Fruit fly (Drosophila melanogaster): ENCODE measurements around the gene CG43815.
A peak's percentile ranks its signal among the peaks of the same experiment; 100 is the strongest.

dm6 chr2L:3567394-3567793 lies 8.6 kb upstream of the CG43815 start:
- TF ChIP-seq CG13204 (GFP tag; optimal IDR thresholded peaks at IDR 0.05), result no peak
- TF ChIP-seq CG4496 (GFP tag; IDR thresholded peaks at IDR 0.05), result no peak
- TF ChIP-seq CG34367 (tag; optimal IDR thresholded peaks at IDR 0.05), result no peak
- TF ChIP-seq CG17806 (tag; optimal IDR thresholded peaks at IDR 0.05), result peak; percentile 19
- peak; percentile 19 for TF ChIP-seq CG8301 (tag; optimal IDR thresholded peaks at IDR 0.05)
- TF ChIP-seq CG12605 (GFP tag; IDR thresholded peaks at IDR 0.05), result no peak
- no peak for TF ChIP-seq Snoo (tag; optimal IDR thresholded peaks at IDR 0.05)
- TF ChIP-seq D1 (tag; optimal IDR thresholded peaks at IDR 0.05), result no peak
